Worm (Caenorhabditis elegans) whole organism, young adult: ENCODE measurements around the gene rpb-2.

Experiments used
- B0019.2 ChIP-seq: fragments of 200-800 bp; sonication (Bioruptor generic); conservative IDR thresholded peaks from 2 replicates; pipeline ENCODE4 v1.3.6; 2022; ENCODE audit warnings: missing genetic modification reagents, missing genetic modification characterization, missing compliant biosample characterization
- B0035.1 ChIP-seq: sonication (generic microtip); optimal IDR thresholded peaks from 2 replicates; lab custom pipeline; 2016; ENCODE audit warnings: missing genetic modification characterization, mild to moderate bottlenecking, missing compliant biosample characterization, missing genotype, missing genetic modification reagents
- C17E4.6 ChIP-seq: fragments of 200-800 bp; sonication (Bioruptor generic); IDR thresholded peaks from 2 replicates; pipeline ENCODE4 v1.3.6; 2022; ENCODE audit warnings: missing genetic modification reagents, missing genetic modification characterization, missing compliant biosample characterization
- F10E7.11 ChIP-seq: sonication (generic microtip); optimal IDR thresholded peaks from 2 replicates; lab custom pipeline; 2017; ENCODE audit warnings: mild to moderate bottlenecking, missing genetic modification characterization, moderate library complexity, missing compliant biosample characterization
- F22D6.2 ChIP-seq: sonication (generic microtip); optimal IDR thresholded peaks from 2 replicates; lab custom pipeline; 2016; ENCODE audit warnings: mild to moderate bottlenecking, missing genetic modification characterization, missing compliant biosample characterization
- F33H1.4 ChIP-seq: fragments of 200-800 bp; sonication (Bioruptor generic); IDR thresholded peaks from 2 replicates; pipeline ENCODE4 v1.3.6; 2022; ENCODE audit warnings: missing genetic modification reagents, missing genetic modification characterization, missing compliant biosample characterization
- F55B11.4 ChIP-seq: sonication (generic microtip); optimal IDR thresholded peaks from 2 replicates; lab custom pipeline; 2016; ENCODE audit warnings: missing compliant biosample characterization, missing genetic modification characterization, borderline replicate concordance; ENCODE audit not compliant: insufficient read depth
- F57C9.4 ChIP-seq: sonication (generic microtip); optimal IDR thresholded peaks from 2 replicates; lab custom pipeline; 2017; ENCODE audit warnings: mild to moderate bottlenecking, missing genetic modification characterization, missing compliant biosample characterization
- K11D2.4 ChIP-seq: fragments of 200-800 bp; sonication (Bioruptor generic); IDR thresholded peaks from 2 replicates; pipeline ENCODE4 v1.3.6; 2022; ENCODE audit warnings: missing genetic modification reagents, missing genetic modification characterization, missing compliant biosample characterization
- Y53F4B.3 ChIP-seq: fragments of 200-800 bp; sonication (Bioruptor generic); IDR thresholded peaks from 2 replicates; pipeline ENCODE4 v1.3.6; 2022; ENCODE audit warnings: missing genetic modification reagents, missing genetic modification characterization, missing compliant biosample characterization
- Y56A3A.18 ChIP-seq: fragments of 200-800 bp; sonication (Bioruptor generic); IDR thresholded peaks from 2 replicates; pipeline ENCODE4 v1.3.6; 2022; ENCODE audit warnings: missing genetic modification reagents, missing genetic modification characterization, missing compliant biosample characterization
- Y95B8A.8 ChIP-seq: fragments of 200-800 bp; sonication (Bioruptor generic); IDR thresholded peaks from 2 replicates; pipeline ENCODE4 v1.3.6; 2022; ENCODE audit warnings: missing genetic modification reagents, missing genetic modification characterization, missing compliant biosample characterization
- ZK185.1 ChIP-seq: sonication (generic microtip); optimal IDR thresholded peaks from 2 replicates; lab custom pipeline; 2016; ENCODE audit warnings: mild to moderate bottlenecking, missing genetic modification characterization, missing compliant biosample characterization; ENCODE audit not compliant: poor library complexity, severe bottlenecking
- ama-1 ChIP-seq, 3 experiments: fragments of 150-350 bp in 1 of 3; sonication (generic microtip) in 2 of 3; optimal IDR thresholded peaks; 2 replicates each; lab custom pipeline; 2014 to 2018; ENCODE audit warnings: missing biosample characterization in 2 of 3, missing genetic modification characterization in 2 of 3, missing genetic modification reagents in 2 of 3
- aptf-2 ChIP-seq: fragments of 200-800 bp; sonication (Bioruptor generic); conservative IDR thresholded peaks from 2 replicates; pipeline ENCODE4 v1.3.6; 2022; ENCODE audit warnings: missing genetic modification reagents, missing genetic modification characterization, missing compliant biosample characterization
- aptf-3 ChIP-seq: fragments of 200-800 bp; sonication (Bioruptor generic); IDR thresholded peaks from 2 replicates; pipeline ENCODE4 v1.3.6; 2022; ENCODE audit warnings: missing genetic modification characterization, missing compliant biosample characterization
- attf-5 ChIP-seq: fragments of 200-800 bp; sonication (Bioruptor generic); optimal IDR thresholded peaks from 2 replicates; lab custom pipeline; 2018; ENCODE audit warnings: mild to moderate bottlenecking, missing genetic modification characterization, missing compliant biosample characterization
- ccch-3 ChIP-seq: fragments of 200-800 bp; sonication (Bioruptor generic); optimal IDR thresholded peaks from 2 replicates; lab custom pipeline; 2018; ENCODE audit warnings: mild to moderate bottlenecking, missing genetic modification characterization, missing compliant biosample characterization
- ceh-91 ChIP-seq: fragments of 200-800 bp; sonication (Bioruptor generic); IDR thresholded peaks from 2 replicates; pipeline ENCODE4 v1.3.6; 2022; ENCODE audit warnings: missing genetic modification reagents, missing genetic modification characterization, missing compliant biosample characterization
- chd-7 ChIP-seq: sonication (generic microtip); optimal IDR thresholded peaks from 2 replicates; lab custom pipeline; 2016; ENCODE audit warnings: mild to moderate bottlenecking, missing genetic modification characterization, moderate library complexity, missing compliant biosample characterization
- die-1 ChIP-seq: sonication (generic microtip); optimal IDR thresholded peaks from 2 replicates; lab custom pipeline; 2016; ENCODE audit warnings: missing genotype, mild to moderate bottlenecking, missing genetic modification characterization, missing compliant biosample characterization
- dox-1 ChIP-seq: fragments of 200-800 bp; sonication (Bioruptor generic); IDR thresholded peaks from 2 replicates; pipeline ENCODE4 v1.3.6; 2022; ENCODE audit warnings: missing genetic modification reagents, missing genetic modification characterization, missing compliant biosample characterization
- dpl-1 ChIP-seq: fragments of 150-350 bp; optimal IDR thresholded peaks from 2 replicates; lab custom pipeline; 2014; ENCODE audit warnings: missing biosample characterization, missing genetic modification reagents, missing genetic modification characterization
- efl-1 ChIP-seq: fragments of 150-350 bp; optimal IDR thresholded peaks from 2 replicates; lab custom pipeline; 2014; ENCODE audit warnings: missing biosample characterization, missing genetic modification reagents, missing genetic modification characterization
- egl-44 ChIP-seq: fragments of 200-800 bp; sonication (Bioruptor generic); IDR thresholded peaks from 2 replicates; pipeline ENCODE4 v1.3.6; 2022; ENCODE audit warnings: missing genetic modification reagents, missing genetic modification characterization, missing compliant biosample characterization
- egrh-3 ChIP-seq: fragments of 200-800 bp; sonication (Bioruptor generic); IDR thresholded peaks from 2 replicates; pipeline ENCODE4 v1.3.6; 2022; ENCODE audit warnings: missing genetic modification reagents, missing genetic modification characterization, missing compliant biosample characterization
- gei-17 ChIP-seq: fragments of 200-800 bp; sonication (Bioruptor generic); optimal IDR thresholded peaks from 2 replicates; lab custom pipeline; 2018; ENCODE audit warnings: mild to moderate bottlenecking, missing genetic modification characterization, missing compliant biosample characterization
- hsf-1 ChIP-seq: fragments of 200-800 bp; sonication (Bioruptor generic); IDR thresholded peaks from 2 replicates; pipeline ENCODE4 v1.3.6; 2022; ENCODE audit warnings: missing genetic modification reagents, missing genetic modification characterization, missing compliant biosample characterization
- lag-1 ChIP-seq: fragments of 200-800 bp; sonication (Bioruptor generic); IDR thresholded peaks from 2 replicates; pipeline ENCODE4 v1.3.6; 2022; ENCODE audit warnings: missing genetic modification reagents, missing genetic modification characterization, missing compliant biosample characterization
- let-607 ChIP-seq, 2 experiments: fragments of 200-800 bp in 1 of 2; sonication (Bioruptor generic) in 1 of 2; sonication (generic microtip) in 1 of 2; optimal IDR thresholded peaks; 2 replicates each; lab custom pipeline; 2016 to 2018; ENCODE audit warnings: mild to moderate bottlenecking in 2 of 2, missing compliant biosample characterization in 2 of 2, missing genetic modification characterization in 2 of 2, moderate library complexity in 2 of 2, missing genotype in 1 of 2
- lin-54 ChIP-seq: fragments of 200-800 bp; sonication (Bioruptor generic); optimal IDR thresholded peaks from 2 replicates; lab custom pipeline; 2018; ENCODE audit warnings: mild to moderate bottlenecking, missing genetic modification characterization, missing compliant biosample characterization
- lsl-1 ChIP-seq: fragments of 200-800 bp; sonication (Bioruptor generic); optimal IDR thresholded peaks from 2 replicates; lab custom pipeline; 2018; ENCODE audit warnings: mild to moderate bottlenecking, missing genetic modification characterization, moderate library complexity, missing compliant biosample characterization
- madf-3 ChIP-seq: fragments of 200-800 bp; sonication (Bioruptor generic); IDR thresholded peaks from 2 replicates; pipeline ENCODE4 v1.3.6; 2022; ENCODE audit warnings: missing genetic modification reagents, missing genetic modification characterization, missing compliant biosample characterization
- madf-6 ChIP-seq: fragments of 200-800 bp; sonication (Bioruptor generic); IDR thresholded peaks from 2 replicates; pipeline ENCODE4 v1.3.6; 2022; ENCODE audit warnings: missing genetic modification reagents, missing genetic modification characterization, missing compliant biosample characterization
- madf-8 ChIP-seq: fragments of 200-800 bp; sonication (Bioruptor generic); conservative IDR thresholded peaks from 2 replicates; pipeline ENCODE4 v1.3.6; 2022; ENCODE audit warnings: missing genetic modification reagents, missing genetic modification characterization, missing compliant biosample characterization
- nfya-1 ChIP-seq: sonication (generic microtip); optimal IDR thresholded peaks from 2 replicates; lab custom pipeline; 2017; ENCODE audit warnings: antibody characterized with exemption, missing compliant biosample characterization, missing genetic modification characterization, borderline replicate concordance; ENCODE audit not compliant: insufficient read depth
- nfya-2 ChIP-seq: fragments of 200-800 bp; sonication (Bioruptor generic); IDR thresholded peaks from 2 replicates; pipeline ENCODE4 v1.3.6; 2022; ENCODE audit warnings: missing genetic modification reagents, missing genetic modification characterization, missing compliant biosample characterization
- nhr-80 ChIP-seq: sonication (generic microtip); optimal IDR thresholded peaks from 2 replicates; lab custom pipeline; 2016; ENCODE audit warnings: missing genetic modification characterization, missing compliant biosample characterization
- nhr-90 ChIP-seq: sonication (generic microtip); optimal IDR thresholded peaks from 2 replicates; lab custom pipeline; 2016; ENCODE audit warnings: missing genotype, mild to moderate bottlenecking, missing genetic modification characterization, missing compliant biosample characterization
- rpc-1 ChIP-seq, 2 experiments: fragments of 150-350 bp in 1 of 2; sonication (generic microtip) in 1 of 2; optimal IDR thresholded peaks; 2 replicates each; lab custom pipeline; 2014 to 2018; ENCODE audit warnings: missing biosample characterization in 1 of 2, missing genetic modification characterization in 1 of 2, missing genetic modification reagents in 1 of 2, missing genotype in 1 of 2
- sea-2 ChIP-seq: fragments of 200-800 bp; sonication (Bioruptor generic); IDR thresholded peaks from 2 replicates; pipeline ENCODE4 v1.3.6; 2022; ENCODE audit warnings: missing genetic modification characterization, missing compliant biosample characterization
- xnd-1 ChIP-seq: sonication (generic microtip); optimal IDR thresholded peaks from 2 replicates; lab custom pipeline; 2016; ENCODE audit warnings: missing genotype, missing genetic modification reagents, missing genetic modification characterization, missing compliant biosample characterization
- ztf-22 ChIP-seq: fragments of 200-800 bp; sonication (Bioruptor generic); optimal IDR thresholded peaks from 2 replicates; lab custom pipeline; 2018; ENCODE audit warnings: mild to moderate bottlenecking, missing genetic modification characterization, moderate library complexity, missing compliant biosample characterization
- ztf-28 ChIP-seq: fragments of 200-800 bp; sonication (Bioruptor generic); IDR thresholded peaks from 2 replicates; pipeline ENCODE4 v1.3.6; 2022; ENCODE audit warnings: missing genetic modification reagents, missing genetic modification characterization, missing compliant biosample characterization
- ztf-6 ChIP-seq: fragments of 200-800 bp; sonication (Bioruptor generic); IDR thresholded peaks from 2 replicates; pipeline ENCODE4 v1.3.6; 2022; ENCODE audit warnings: missing genetic modification reagents, missing genetic modification characterization, missing compliant biosample characterization

The rpb-2 gene

ce11 chrIII:4984444-4985086 lies 45.2 kb downstream of the rpb-2 start, which contains the start of gene C27F2.7 (continued):
- no peak for TF ChIP-seq ZK185.1 (tag; lab: Kevin White, UChicago)
- 0 out of 2 replicates have a peak, but pooled peaks have one; percentile 34 for TF ChIP-seq aptf-2 (GFP tag; lab: Robert Waterston, UW)
- TF ChIP-seq K11D2.4 (GFP tag; lab: Robert Waterston, UW): no peak
- no peak for TF ChIP-seq F55B11.4
- TF ChIP-seq let-607 (tag; optimal IDR thresholded peaks at IDR 0.05; lab: Kevin White, UChicago): no peak
- no peak for TF ChIP-seq F22D6.2 (tag; lab: Kevin White, UChicago)
- TF ChIP-seq hsf-1 (GFP tag; lab: Robert Waterston, UW): peak; percentile 70
- TF ChIP-seq ztf-28 (GFP tag; lab: Robert Waterston, UW): no peak
- TF ChIP-seq gei-17 (GFP tag; lab: Kevin White, UChicago): no peak
- no peak for TF ChIP-seq attf-5 (GFP tag; lab: Kevin White, UChicago)
- TF ChIP-seq nhr-90 (tag; lab: Kevin White, UChicago): no peak
- no peak for TF ChIP-seq egl-44 (GFP tag; lab: Robert Waterston, UW)
- TF ChIP-seq ztf-22 (GFP tag; lab: Kevin White, UChicago): no peak
- TF ChIP-seq Y53F4B.3 (GFP tag; lab: Robert Waterston, UW): no peak
- TF ChIP-seq ccch-3 (GFP tag; lab: Kevin White, UChicago): no peak
- TF ChIP-seq nhr-80 (tag; lab: Kevin White, UChicago): no peak
- no peak for TF ChIP-seq sea-2 (GFP tag; lab: Robert Waterston, UW)
- TF ChIP-seq nfya-1 (tag; lab: Kevin White, UChicago): no peak
- TF ChIP-seq rpc-1 (optimal IDR thresholded peaks at IDR 0.05; lab: Kevin White, UChicago): no peak
- TF ChIP-seq rpc-1 (tag; optimal IDR thresholded peaks at IDR 0.05; lab: Kevin White, UChicago): no peak
- TF ChIP-seq ama-1 (optimal IDR thresholded peaks at IDR 0.05; lab: Kevin White, UChicago): no peak
- no peak for TF ChIP-seq ama-1 (GFP tag; optimal IDR thresholded peaks at IDR 0.05; lab: Kevin White, UChicago)
- peak; percentile 81 for TF ChIP-seq Y95B8A.8 (GFP tag; lab: Robert Waterston, UW)
- TF ChIP-seq ztf-6 (GFP tag; lab: Robert Waterston, UW): no peak
- peak; percentile 71; the same call in 1 of the 2 replicates for TF ChIP-seq C17E4.6 (GFP tag; lab: Robert Waterston, UW)
- TF ChIP-seq egrh-3 (GFP tag; lab: Robert Waterston, UW): no peak
- TF ChIP-seq nfya-2 (GFP tag; lab: Robert Waterston, UW): peak; percentile 92
- no peak for TF ChIP-seq F57C9.4 (tag; lab: Kevin White, UChicago)
- TF ChIP-seq aptf-3 (GFP tag; lab: Robert Waterston, UW): no peak
- no peak for TF ChIP-seq F10E7.11
- no peak for TF ChIP-seq B0035.1 (tag; lab: Kevin White, UChicago)
- TF ChIP-seq Y56A3A.18: no peak
- peak; percentile 80 for TF ChIP-seq xnd-1
- peak; percentile 91 for TF ChIP-seq ceh-91
- TF ChIP-seq madf-3 (GFP tag; lab: Robert Waterston, UW): peak; percentile 70; the same call in 1 of the 2 replicates
- TF ChIP-seq chd-7 (tag; lab: Kevin White, UChicago): no peak
- no peak for TF ChIP-seq die-1 (tag; lab: Kevin White, UChicago)

- 0 out of 2 replicates have a peak, but pooled peaks have one; percentile 5 for TF ChIP-seq madf-8 (GFP tag; lab: Robert Waterston, UW)
- no peak for TF ChIP-seq attf-5 (GFP tag; lab: Kevin White, UChicago)
- peak; percentile 37; the same call in 1 of the 2 replicates for TF ChIP-seq F33H1.4 (GFP tag; lab: Robert Waterston, UW)
- TF ChIP-seq lin-54 (GFP tag; lab: Kevin White, UChicago): peak; percentile 78
- peak; percentile 63 for TF ChIP-seq efl-1 (GFP tag; lab: Kevin White, UChicago)
- peak; percentile 58 for TF ChIP-seq dpl-1 (GFP tag; lab: Kevin White, UChicago)
- peak; percentile 17 for TF ChIP-seq lsl-1
- no peak for TF ChIP-seq nhr-90 (tag; lab: Kevin White, UChicago)
- TF ChIP-seq B0019.2: no peak
- peak; percentile 63 for TF ChIP-seq madf-6 (GFP tag; lab: Robert Waterston, UW)
- 0 out of 2 replicates have a peak, but pooled peaks have one; percentile 21 for TF ChIP-seq dox-1
- TF ChIP-seq lag-1 (GFP tag; lab: Robert Waterston, UW): no peak
Observed at ce11 chrIII:4986790-4987259, 47.5 kb downstream of the rpb-2 start, which contains the start of the genes C27F2.10 and wdr-60. Gene C27F2.10 (minus strand): TSS chrIII:4986898. Gene wdr-60 (plus strand): TSS chrIII:4987209.
